Worm (Caenorhabditis elegans): ENCODE measurements around the gene T21D12.7.

The T21D12.7 gene

DNA sequence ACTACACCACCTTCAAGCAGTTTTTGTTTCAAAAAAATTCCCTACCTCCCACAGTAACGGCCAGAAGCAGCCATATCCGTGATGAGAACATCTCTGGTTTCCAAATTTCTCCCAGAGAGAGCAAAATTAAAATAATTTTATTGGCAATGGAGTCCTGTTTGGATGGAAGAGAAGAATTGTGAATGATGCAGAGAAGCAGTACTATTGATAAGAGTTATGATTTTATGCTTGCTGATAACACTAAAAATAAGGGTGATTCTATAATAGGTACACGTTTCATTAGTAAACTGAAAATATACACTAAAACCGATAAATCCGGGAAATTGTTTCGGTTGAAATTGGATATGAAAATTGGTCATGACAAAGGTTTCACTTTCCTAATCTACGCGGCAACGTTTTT lies 29.1 kb upstream of the T21D12.7 start, which contains the start of gene dsc-4:
Gene dsc-4 (minus strand): TSS at position 165 of the 400 bp plus-strand sequence.
- TF ChIP-seq nhr-11 (tag; optimal IDR thresholded peaks at IDR 0.05) (no peak), fos-1 (tag; optimal IDR thresholded peaks at IDR 0.05) (peak; percentile 58)

DNA sequence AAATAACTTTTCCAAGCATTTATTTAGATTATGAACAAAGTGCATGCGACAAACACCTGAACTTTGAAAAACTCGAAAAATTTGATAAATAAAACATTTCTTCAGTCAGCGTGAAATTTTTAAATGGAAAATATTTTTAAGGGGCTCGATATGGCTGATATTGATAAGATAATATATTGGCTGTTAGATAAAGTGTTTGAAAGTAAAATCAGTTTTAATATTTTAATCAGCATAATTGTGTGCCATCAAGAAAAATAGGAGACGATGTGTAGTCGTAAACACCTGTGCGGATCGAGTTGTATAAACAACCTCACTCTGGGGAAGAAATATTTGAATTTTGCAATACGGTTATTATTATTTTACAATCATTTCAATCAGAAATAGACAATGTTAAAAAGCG lies 28.4 kb upstream of the T21D12.7 start:
- TF ChIP-seq mdl-1 (tag; optimal IDR thresholded peaks at IDR 0.05) (no peak), ZK546.5 (tag; optimal IDR thresholded peaks at IDR 0.05) (no peak), dmd-4 (tag; optimal IDR thresholded peaks at IDR 0.05) (no peak), unc-55 (GFP tag; optimal IDR thresholded peaks at IDR 0.05) (no peak), lin-13 (GFP tag; optimal IDR thresholded peaks at IDR 0.05) (no peak), ztf-4 (tag; optimal IDR thresholded peaks at IDR 0.05) (no peak), blmp-1 (tag; optimal IDR thresholded peaks at IDR 0.05; ENCODE audit: insufficient read depth) (no peak), nhr-77 (tag; optimal IDR thresholded peaks at IDR 0.05) (no peak), lin-39 (tag; optimal IDR thresholded peaks at IDR 0.05) (no peak), nhr-129 (tag; optimal IDR thresholded peaks at IDR 0.05) (no peak), Y55F3AM.14 (GFP tag; optimal IDR thresholded peaks at IDR 0.05) (no peak), egl-27 (tag; optimal IDR thresholded peaks at IDR 0.05) (no peak), mab-5 (tag; optimal IDR thresholded peaks at IDR 0.05) (no peak), lsy-2 (tag; optimal IDR thresholded peaks at IDR 0.05) (no peak), elt-3 (tag; optimal IDR thresholded peaks at IDR 0.05) (no peak), ceh-82 (tag; optimal IDR thresholded peaks at IDR 0.05) (no peak), lin-11 (tag; optimal IDR thresholded peaks at IDR 0.05) (no peak)

DNA sequence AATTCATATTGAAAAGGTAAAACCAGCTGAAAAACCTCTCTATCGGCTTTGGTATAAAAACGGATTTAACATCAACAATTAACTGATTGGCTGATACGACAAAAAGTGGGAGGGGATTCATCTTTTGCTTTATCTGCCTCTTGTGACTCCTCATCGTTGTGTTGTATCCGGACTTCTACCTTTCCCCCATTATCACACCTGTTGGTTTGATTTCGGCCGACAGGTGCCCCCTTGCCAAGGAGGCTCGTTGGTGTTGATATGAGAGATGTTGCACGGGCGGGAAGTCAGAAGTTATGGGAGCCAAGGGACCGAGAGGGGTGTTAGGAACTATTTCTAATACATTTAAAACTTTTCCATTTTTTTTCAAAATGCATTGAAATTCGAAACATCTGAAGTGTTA lies 23.2 kb upstream of the T21D12.7 start:
- no peak for TF ChIP-seq Y55F3AM.14 (GFP tag; optimal IDR thresholded peaks at IDR 0.05)
- no peak for TF ChIP-seq nhr-6 (tag; optimal IDR thresholded peaks at IDR 0.05)
- no peak for TF ChIP-seq R02D3.7 (tag; optimal IDR thresholded peaks at IDR 0.05)
- no peak for TF ChIP-seq C34F6.9 (tag; optimal IDR thresholded peaks at IDR 0.05)
- TF ChIP-seq nhr-129 (tag; optimal IDR thresholded peaks at IDR 0.05) = no peak
- no peak for TF ChIP-seq ceh-82 (tag; optimal IDR thresholded peaks at IDR 0.05)
- no peak for TF ChIP-seq snpc-4 (tag; optimal IDR thresholded peaks at IDR 0.05)
- TF ChIP-seq ztf-1 (GFP tag; conservative IDR thresholded peaks at IDR 0.05) = no peak
- no peak for TF ChIP-seq nhr-12 (tag; optimal IDR thresholded peaks at IDR 0.05)
- no peak for TF ChIP-seq ceh-16 (tag; optimal IDR thresholded peaks at IDR 0.05)
- no peak for TF ChIP-seq nhr-237 (tag; optimal IDR thresholded peaks at IDR 0.05)
- TF ChIP-seq skn-1 (tag; optimal IDR thresholded peaks at IDR 0.05) = no peak
- TF ChIP-seq lin-11 (tag; optimal IDR thresholded peaks at IDR 0.05) = no peak
- no peak for TF ChIP-seq aly-2 (tag; optimal IDR thresholded peaks at IDR 0.05)
- no peak for TF ChIP-seq zag-1 (tag; optimal IDR thresholded peaks at IDR 0.05)
- TF ChIP-seq blmp-1 (tag; optimal IDR thresholded peaks at IDR 0.05; ENCODE audit: insufficient read depth) = no peak
- no peak for TF ChIP-seq alr-1 (tag; optimal IDR thresholded peaks at IDR 0.05)

DNA sequence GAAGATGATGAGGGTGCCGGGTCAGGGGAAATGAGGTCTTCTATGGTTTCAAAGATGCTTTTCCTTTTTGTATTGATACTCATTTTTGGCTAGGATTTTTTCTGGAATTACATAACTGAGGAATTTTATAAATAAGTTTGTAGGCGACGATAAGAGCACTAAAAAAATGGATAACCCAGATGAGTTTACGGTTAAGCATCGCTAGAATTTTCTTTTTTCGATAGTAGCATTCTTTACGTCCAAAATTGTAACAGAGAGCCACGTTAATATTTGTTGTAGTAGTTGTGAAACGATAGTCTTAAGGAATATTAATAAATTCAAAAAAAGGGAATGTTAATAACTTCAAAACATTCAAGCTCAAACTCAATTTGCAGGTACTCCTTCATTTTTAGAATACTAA lies 22.4 kb upstream of the T21D12.7 start, which contains the start of gene snai-1:
Gene snai-1 (minus strand): TSS at position 101 of the 400 bp plus-strand sequence.
- no peak for TF ChIP-seq fos-1 (tag; optimal IDR thresholded peaks at IDR 0.05)
- TF ChIP-seq ztf-11 (tag; optimal IDR thresholded peaks at IDR 0.05) = no peak

DNA sequence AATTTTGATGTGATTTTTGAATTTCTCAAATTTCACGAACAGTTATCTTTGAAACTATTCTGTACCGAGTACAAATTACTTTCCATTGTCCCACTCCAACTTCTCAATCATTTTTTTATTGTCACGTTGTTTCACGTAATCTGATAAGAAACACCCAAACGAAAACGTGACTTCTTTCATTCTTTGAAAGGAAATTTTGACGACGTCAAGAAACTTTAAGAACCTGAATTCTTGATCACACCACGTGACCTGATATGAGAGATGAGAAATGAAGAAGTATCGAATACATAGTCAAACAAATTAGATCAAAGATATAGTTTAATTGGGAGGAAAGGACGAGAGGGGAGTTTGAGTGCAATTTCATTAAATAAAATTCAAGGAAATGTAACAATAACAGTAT lies 18.3 kb upstream of the T21D12.7 start:
- TF ChIP-seq dmd-4 (tag; optimal IDR thresholded peaks at IDR 0.05) (no peak), crh-2 (tag; optimal IDR thresholded peaks at IDR 0.05) (peak; percentile 64), lsy-2 (tag; optimal IDR thresholded peaks at IDR 0.05) (peak in 1 of 2 experiments; percentile 5), nhr-6 (tag; optimal IDR thresholded peaks at IDR 0.05) (peak; percentile 30), blmp-1 (tag; optimal IDR thresholded peaks at IDR 0.05; ENCODE audit: insufficient read depth) (peak; percentile 47), ztf-4 (tag; optimal IDR thresholded peaks at IDR 0.05) (peak; percentile 10), nhr-25 (tag; optimal IDR thresholded peaks at IDR 0.05) (peak; percentile 81), egl-27 (tag; optimal IDR thresholded peaks at IDR 0.05) (no peak), mab-5 (tag; optimal IDR thresholded peaks at IDR 0.05) (no peak), sma-9 (GFP tag; optimal IDR thresholded peaks at IDR 0.05) (peak; percentile 85), sma-9 (tag; optimal IDR thresholded peaks at IDR 0.05) (no peak), nhr-77 (tag; optimal IDR thresholded peaks at IDR 0.05) (no peak)
